Worm (Caenorhabditis elegans): ENCODE measurements around the gene K01A12.2.
A peak's percentile ranks its signal among the peaks of the same experiment; 100 is the strongest.
"Not testable (repeated sequence)": the region's sequence is repeated elsewhere in the genome, so short reads cannot be mapped to it uniquely, and the experiment has no call there.

K01A12.2 gene

DNA sequence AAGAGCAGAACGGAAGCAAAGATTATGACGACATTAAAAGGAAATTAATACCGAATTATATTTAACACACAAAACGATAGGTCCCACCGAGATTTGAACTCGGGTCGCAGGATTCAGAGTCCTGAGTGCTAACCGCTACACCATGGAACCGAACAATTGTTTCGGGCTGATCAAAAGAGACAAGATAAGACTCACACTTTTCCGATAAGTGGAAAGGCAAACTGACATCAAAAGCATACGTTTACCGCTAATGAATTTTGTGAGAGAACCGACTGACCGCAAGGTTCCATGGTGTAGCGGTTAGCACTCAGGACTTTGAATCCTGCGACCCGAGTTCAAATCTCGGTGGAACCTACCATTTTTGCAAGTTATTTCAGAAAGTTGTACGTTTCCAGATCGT, 4.4 kb upstream of the K01A12.2 start:
- TF ChIP-seq ham-2 (GFP tag; optimal IDR thresholded peaks at IDR 0.05) (no peak), ceh-39 (tag; optimal IDR thresholded peaks at IDR 0.05) (no peak), unc-120 (tag; optimal IDR thresholded peaks at IDR 0.05; ENCODE audit: poor library complexity, severe bottlenecking) (no peak), elt-3 (tag; optimal IDR thresholded peaks at IDR 0.05) (no peak), bed-3 (GFP tag; optimal IDR thresholded peaks at IDR 0.05) (no peak), lsy-2 (tag; optimal IDR thresholded peaks at IDR 0.05) (no peak), flh-1 (GFP tag; optimal IDR thresholded peaks at IDR 0.05) (no peak), sptf-1 (tag; optimal IDR thresholded peaks at IDR 0.05) (no peak), nhr-28 (tag; optimal IDR thresholded peaks at IDR 0.05) (no peak), unc-62 (GFP tag; optimal IDR thresholded peaks at IDR 0.05) (no peak), nhr-2 (tag; optimal IDR thresholded peaks at IDR 0.05) (no peak), lin-13 (tag; optimal IDR thresholded peaks at IDR 0.05) (no peak), mep-1 (tag; optimal IDR thresholded peaks at IDR 0.05) (no peak), blmp-1 (tag; optimal IDR thresholded peaks at IDR 0.05) (no peak), drap-1 (GFP tag; optimal IDR thresholded peaks at IDR 0.05) (no peak), unc-39 (tag; optimal IDR thresholded peaks at IDR 0.05) (no peak), snpc-4 (tag; optimal IDR thresholded peaks at IDR 0.05) (no peak), nhr-237 (tag; optimal IDR thresholded peaks at IDR 0.05) (no peak), ces-1 (GFP tag; optimal IDR thresholded peaks at IDR 0.05) (no peak), ceh-43 (GFP tag; optimal IDR thresholded peaks at IDR 0.05) (no peak)

DNA sequence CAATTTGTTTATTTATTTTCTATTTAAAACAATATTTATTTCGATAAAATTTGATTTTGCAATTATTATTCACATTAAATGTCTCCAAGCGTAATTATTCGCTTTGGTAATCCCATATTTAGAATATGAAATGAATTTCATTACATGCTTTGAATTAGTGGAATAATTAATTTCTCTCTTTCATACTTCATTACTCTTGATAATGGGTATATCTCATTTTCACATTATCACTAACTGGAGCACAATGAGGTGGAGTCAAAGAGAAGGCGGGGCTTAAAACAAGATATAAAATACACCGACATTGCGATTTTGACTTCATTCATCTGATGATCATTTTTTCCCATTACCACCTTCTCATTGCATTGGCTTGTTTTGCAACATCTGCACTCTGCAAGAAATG, 2.5 kb upstream of the K01A12.2 start, which contains the start of gene K01A12.4:
Gene K01A12.4 (plus strand): TSS at position 301 of the 400 bp plus-strand sequence.
- not testable (repeated sequence) for TF ChIP-seq ces-1 (GFP tag; optimal IDR thresholded peaks at IDR 0.05); elt-3 (tag; optimal IDR thresholded peaks at IDR 0.05); ham-2 (GFP tag; optimal IDR thresholded peaks at IDR 0.05)

DNA sequence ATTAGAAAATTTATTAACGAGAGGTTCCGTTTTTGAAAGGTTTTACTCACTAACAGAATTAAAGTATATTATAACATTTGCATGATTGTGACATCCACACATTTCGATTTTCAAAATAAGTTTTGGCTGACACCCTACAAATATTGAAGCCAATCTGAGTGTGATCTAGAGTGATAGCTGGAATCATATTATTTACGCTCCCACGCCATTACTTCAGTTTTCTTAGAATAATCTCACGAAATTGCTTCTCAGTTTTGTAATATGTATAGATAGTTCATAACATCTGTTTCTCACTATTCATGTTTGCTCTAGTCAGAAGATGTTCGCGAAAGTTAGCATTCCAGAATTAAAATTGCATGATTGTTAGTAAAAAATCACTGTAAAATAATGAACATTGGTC, 875 bp upstream of the K01A12.2 start:
- no peak for TF ChIP-seq mep-1 (tag; optimal IDR thresholded peaks at IDR 0.05)
- no peak for TF ChIP-seq sptf-1 (tag; optimal IDR thresholded peaks at IDR 0.05)
- TF ChIP-seq ceh-43 (GFP tag; optimal IDR thresholded peaks at IDR 0.05) = no peak
- no peak for TF ChIP-seq mab-5 (tag; optimal IDR thresholded peaks at IDR 0.05)
- no peak for TF ChIP-seq ceh-83 (GFP tag; optimal IDR thresholded peaks at IDR 0.05)
- TF ChIP-seq bed-3 (GFP tag; optimal IDR thresholded peaks at IDR 0.05) = no peak
- no peak for TF ChIP-seq lin-32 (GFP tag; optimal IDR thresholded peaks at IDR 0.05)
- TF ChIP-seq nhr-76 (tag; optimal IDR thresholded peaks at IDR 0.05) = no peak

DNA sequence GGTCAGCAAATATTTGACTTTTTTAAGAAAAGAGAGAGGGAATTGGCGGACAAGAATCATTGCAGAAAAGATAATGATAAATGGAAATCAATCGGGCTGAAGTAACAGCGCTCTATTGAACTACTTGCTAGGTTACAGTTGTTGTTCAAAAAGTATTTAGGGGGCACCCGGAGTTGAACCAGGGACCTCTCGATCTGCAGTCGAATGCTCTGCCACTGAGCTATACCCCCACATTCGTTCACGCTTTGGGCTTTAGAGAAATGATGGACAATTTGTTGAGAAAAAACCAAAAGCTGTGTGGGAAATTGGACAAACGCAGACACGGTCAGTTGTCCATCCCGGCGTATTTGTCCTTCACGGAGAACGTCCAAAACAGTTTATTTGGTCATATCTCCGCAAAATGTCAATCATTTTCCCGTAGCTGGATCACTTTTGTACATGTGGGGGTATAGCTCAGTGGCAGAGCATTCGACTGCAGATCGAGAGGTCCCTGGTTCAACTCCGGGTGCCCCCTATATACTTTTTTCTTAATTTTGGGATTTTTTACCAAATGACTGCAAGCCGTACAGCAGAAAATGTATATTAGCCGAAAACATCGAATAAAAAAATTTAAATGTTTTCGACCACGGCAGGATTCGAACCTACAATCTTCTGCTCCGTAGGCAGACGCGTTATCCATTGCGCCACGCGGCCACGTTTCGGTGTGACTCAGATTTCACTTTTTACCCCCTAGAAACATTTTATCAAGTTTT, 10.9 kb downstream of the K01A12.2 start:
- TF ChIP-seq nhr-237 (tag; optimal IDR thresholded peaks at IDR 0.05) (no peak), ham-2 (GFP tag; optimal IDR thresholded peaks at IDR 0.05) (peak; percentile 33), bed-3 (GFP tag; optimal IDR thresholded peaks at IDR 0.05) (no peak), ceh-43 (GFP tag; optimal IDR thresholded peaks at IDR 0.05) (peak; percentile 47), mab-5 (tag; optimal IDR thresholded peaks at IDR 0.05) (no peak), M03D4.4 (tag; optimal IDR thresholded peaks at IDR 0.05) (peak; percentile 5), drap-1 (GFP tag; optimal IDR thresholded peaks at IDR 0.05) (peak; percentile 23), elt-1 (tag; optimal IDR thresholded peaks at IDR 0.05; ENCODE audit: borderline replicate concordance, insufficient read depth) (no peak), sem-2 (GFP tag; optimal IDR thresholded peaks at IDR 0.05) (no peak), ceh-83 (GFP tag; optimal IDR thresholded peaks at IDR 0.05) (peak; percentile 64)

DNA sequence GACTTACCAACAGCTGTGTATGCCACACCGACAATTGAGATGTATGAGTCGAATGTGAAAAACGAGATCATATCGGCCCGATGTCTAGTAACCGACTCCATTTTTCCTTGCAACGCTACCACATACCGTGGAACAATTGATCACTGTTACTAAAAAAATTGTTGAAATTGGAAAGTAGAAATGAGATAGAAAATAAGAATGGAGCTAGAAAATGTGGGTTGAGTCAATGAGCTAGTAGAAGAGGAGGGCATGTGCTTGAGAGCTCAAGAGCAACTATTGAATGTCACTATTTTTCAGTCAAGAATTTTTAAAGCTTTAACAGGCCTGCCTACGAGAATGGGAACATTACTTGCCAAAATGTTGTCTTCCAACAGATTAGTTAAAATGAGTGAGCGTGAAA, 11.9 kb downstream of the K01A12.2 start, which contains the start of gene K01A12.3:
Gene K01A12.3 (minus strand): TSS at position 101 of the 400 bp plus-strand sequence.
- no peak for TF ChIP-seq M03D4.4 (tag; optimal IDR thresholded peaks at IDR 0.05)
- TF ChIP-seq ztf-11 (tag; optimal IDR thresholded peaks at IDR 0.05) = no peak
- TF ChIP-seq mls-2 (tag; optimal IDR thresholded peaks at IDR 0.05) = no peak
- no peak for TF ChIP-seq lsy-2 (tag; optimal IDR thresholded peaks at IDR 0.05)
- no peak for TF ChIP-seq snpc-4 (tag; optimal IDR thresholded peaks at IDR 0.05)
- TF ChIP-seq ceh-39 (tag; optimal IDR thresholded peaks at IDR 0.05) = no peak
- no peak for TF ChIP-seq nhr-2 (tag; optimal IDR thresholded peaks at IDR 0.05)
- no peak for TF ChIP-seq lin-32 (GFP tag; optimal IDR thresholded peaks at IDR 0.05)
- no peak for TF ChIP-seq zip-8 (tag; optimal IDR thresholded peaks at IDR 0.05)
- TF ChIP-seq elt-1 (tag; optimal IDR thresholded peaks at IDR 0.05; ENCODE audit: borderline replicate concordance, insufficient read depth) = no peak
- TF ChIP-seq ham-2 (GFP tag; optimal IDR thresholded peaks at IDR 0.05) = no peak
- TF ChIP-seq unc-39 (tag; optimal IDR thresholded peaks at IDR 0.05) = no peak
- TF ChIP-seq mep-1 (tag; optimal IDR thresholded peaks at IDR 0.05) = no peak
- TF ChIP-seq drap-1 (GFP tag; optimal IDR thresholded peaks at IDR 0.05) = no peak
- TF ChIP-seq cnd-1 (tag; optimal IDR thresholded peaks at IDR 0.05) = no peak
- no peak for TF ChIP-seq mab-5 (tag; optimal IDR thresholded peaks at IDR 0.05)
- no peak for TF ChIP-seq ces-1 (GFP tag; optimal IDR thresholded peaks at IDR 0.05)
- TF ChIP-seq flh-1 (GFP tag; optimal IDR thresholded peaks at IDR 0.05) = no peak
- no peak for TF ChIP-seq nhr-76 (tag; optimal IDR thresholded peaks at IDR 0.05)

All from whole organism, mixed stage, embryonic.